Worm (Caenorhabditis elegans) whole organism, dauer: ENCODE measurements around the gene tbcb-1.

Experiments used
- unc-62 ChIP-seq: sonication (generic microtip); optimal IDR thresholded peaks from 2 replicates; lab custom pipeline; 2017; ENCODE audit warnings: missing biosample characterization, missing genetic modification reagents, missing genetic modification characterization

tbcb-1 gene

ce11 chrV:13580696-13581095 is 11.2 kb upstream of the tbcb-1 start, which contains the start of gene C50B8.5:
Gene C50B8.5 (plus strand): TSS chrV:13580968.
- no peak for TF ChIP-seq unc-62

- TF ChIP-seq unc-62, result no peak
Observed at ce11 chrV:13584484-13584883, 7.4 kb upstream of the tbcb-1 start, which contains the start of gene F53F4.1. Gene F53F4.1 (plus strand): TSS chrV:13584784.

DNA sequence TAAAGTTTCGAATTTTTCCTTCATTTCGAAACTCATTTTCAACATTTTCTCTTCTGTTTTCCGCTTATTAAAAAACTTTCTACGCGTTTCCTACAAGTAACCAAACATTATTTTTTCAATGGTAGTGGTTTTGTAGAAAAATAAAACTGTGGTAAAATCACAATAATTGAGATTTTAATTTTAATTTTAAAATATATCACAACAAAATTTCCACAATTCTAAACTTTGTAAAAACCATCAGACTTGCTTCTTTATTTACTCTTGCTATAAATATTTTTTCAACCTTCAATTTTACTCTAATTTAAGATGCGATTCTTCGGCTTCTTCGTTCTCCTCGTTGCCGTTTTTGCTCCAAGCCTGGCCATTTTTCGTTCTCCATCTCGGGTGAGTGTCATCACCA is 4.0 kb upstream of the tbcb-1 start, which contains the start of gene F53F4.17:
Gene F53F4.17 (plus strand): TSS at position 301 of the 400 bp plus-strand sequence.
- no peak for TF ChIP-seq unc-62

DNA sequence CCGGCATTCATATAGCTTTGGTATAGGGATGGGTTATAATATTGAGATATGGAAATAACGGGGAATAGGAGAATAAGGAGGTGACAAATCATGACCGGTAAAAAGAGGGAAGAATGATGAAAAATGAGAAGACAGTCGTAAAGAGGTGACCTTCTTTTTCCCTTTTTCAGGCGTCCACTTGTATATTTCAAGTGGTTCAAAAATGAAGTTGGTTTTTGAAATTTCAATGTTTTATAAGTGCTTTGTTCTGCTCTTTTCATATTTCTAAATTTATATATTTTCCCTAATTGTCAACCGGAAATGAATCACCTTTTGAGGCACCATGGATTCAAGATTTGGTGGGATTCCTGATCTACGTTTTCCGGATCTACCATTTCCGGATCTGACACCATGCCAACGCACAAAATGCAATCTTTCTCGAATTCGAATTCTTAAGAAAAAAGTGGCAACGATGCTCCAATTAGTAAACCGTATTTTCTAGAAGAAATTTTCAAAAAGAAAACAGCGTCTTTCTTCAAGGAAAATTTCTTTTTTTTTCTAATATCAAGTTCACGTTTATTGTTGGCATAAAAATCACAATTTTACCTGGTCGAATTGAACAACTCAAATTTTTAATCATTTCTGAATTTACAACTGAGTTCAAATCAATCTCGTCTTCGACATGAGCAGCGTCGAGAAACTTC is 2.3 kb upstream of the tbcb-1 start, which contains the start of the genes F53F4.2 and F53F4.18:
Gene F53F4.2 (minus strand): TSS at position 101 of the 683 bp plus-strand sequence.
Gene F53F4.18 (plus strand): TSS at position 633 of the 683 bp plus-strand sequence.
- no peak for TF ChIP-seq unc-62

DNA sequence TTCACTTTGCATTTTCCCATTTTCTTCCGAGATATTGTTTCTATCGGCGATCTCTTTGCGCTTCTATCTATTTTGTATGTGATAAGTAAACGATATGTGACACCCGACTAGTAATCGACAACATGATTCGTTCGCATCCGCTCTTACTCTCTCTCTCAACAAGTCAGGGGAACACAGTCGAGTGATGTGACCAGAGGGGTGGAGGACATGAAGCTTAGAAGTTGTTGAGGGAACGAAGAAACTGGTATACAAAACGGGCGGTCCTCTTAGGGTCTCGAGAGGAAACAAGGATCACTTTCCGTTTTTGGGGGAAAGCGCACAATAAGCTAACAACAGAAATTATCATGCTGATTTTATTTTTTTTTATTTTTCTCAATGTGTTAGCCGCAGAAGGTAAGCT is 1.2 kb downstream of the tbcb-1 start, which contains the start of gene F53F4.4:
Gene F53F4.4 (plus strand): TSS at position 301 of the 400 bp plus-strand sequence.
- TF ChIP-seq unc-62, result no peak

DNA sequence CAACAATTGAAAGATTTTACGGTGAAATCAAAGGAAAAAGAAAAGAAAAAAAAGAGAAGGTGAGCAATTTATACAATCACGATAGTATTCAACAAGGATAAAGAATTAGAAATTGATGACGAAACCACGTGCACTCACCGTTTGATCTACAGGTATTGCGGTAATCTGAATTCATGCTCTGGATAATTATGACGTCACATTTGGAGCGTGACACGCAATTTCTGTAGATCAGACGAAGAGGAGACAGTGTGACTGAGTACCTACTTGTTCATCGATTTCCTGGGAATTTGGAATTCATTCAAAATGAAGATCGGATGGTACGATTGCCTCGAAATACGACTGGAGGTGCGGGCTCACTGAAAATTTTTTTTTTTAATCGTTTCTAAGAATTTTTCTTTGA is 6.4 kb downstream of the tbcb-1 start:
- TF ChIP-seq unc-62, result no peak

- no peak for TF ChIP-seq unc-62
Observed at ce11 chrV:13600882-13601281, 9.0 kb downstream of the tbcb-1 start, which contains the start of gene rdy-2. Gene rdy-2 (minus strand): TSS chrV:13600982.

- TF ChIP-seq unc-62, result no peak
Observed at ce11 chrV:13606651-13607242, 14.8 kb downstream of the tbcb-1 start, which contains the start of gene fmo-4. Gene fmo-4 (minus strand): TSS chrV:13606701.

DNA sequence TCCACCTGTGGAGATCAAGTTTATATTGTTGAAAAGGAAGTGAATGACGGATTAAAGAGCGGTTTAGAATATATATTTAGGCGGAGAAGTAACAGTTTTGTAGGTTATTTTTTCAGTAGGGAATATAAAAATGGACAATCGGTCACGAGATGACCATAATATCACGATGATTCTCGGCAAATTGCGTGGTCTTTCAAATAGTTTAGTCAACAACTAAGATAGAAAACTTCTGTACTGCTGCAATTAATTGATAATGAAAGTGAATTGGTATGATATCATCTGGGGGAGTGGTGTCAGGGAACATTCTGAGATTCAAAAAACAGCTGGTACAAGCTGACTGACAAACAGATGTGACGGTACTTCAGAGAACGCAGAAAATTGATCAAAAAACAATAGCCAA is 16.6 kb downstream of the tbcb-1 start:
- TF ChIP-seq unc-62, result no peak

DNA sequence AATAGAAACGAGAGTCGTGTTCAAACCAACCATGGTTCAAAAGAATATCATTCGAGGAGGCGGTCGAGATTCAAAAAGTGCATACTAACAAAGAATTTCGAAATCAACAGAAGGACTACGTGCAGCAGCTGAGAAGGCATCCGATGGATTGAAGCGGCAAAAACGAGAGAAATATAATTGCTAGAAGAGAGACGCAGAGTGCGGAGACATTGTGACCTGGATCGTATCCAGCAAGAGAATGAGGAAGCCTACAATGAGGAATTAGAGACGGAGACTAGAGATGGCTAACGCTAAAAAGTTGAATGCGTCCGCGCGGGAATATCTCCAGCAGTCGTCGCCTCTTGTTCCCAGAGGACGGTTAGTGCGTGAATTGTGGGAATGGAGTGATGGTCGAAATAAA is 17.9 kb downstream of the tbcb-1 start:
- TF ChIP-seq unc-62, result no peak

ce11 chrV:13611782-13612181 is 19.9 kb downstream of the tbcb-1 start, which contains the start of gene spig-9:
Gene spig-9 (minus strand): TSS chrV:13611882.
- TF ChIP-seq unc-62, result no peak

DNA sequence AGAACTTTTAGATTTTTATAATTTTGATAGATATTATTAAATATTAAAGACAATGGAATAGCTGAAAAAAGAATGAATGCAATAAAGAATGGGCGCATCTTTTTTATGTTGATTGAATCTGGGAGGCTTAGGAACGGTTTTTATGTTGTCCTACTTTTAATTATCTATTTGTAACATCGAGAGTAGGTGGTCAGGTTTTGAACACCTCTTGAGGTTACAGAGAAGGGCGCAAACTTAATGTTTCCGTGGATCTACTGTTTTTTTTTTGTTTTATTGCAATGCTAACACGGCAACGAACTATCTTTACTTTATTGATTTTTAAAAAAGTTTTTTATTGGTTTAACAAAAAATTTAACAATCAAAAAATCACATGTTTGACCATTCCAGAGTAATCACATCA is 21.9 kb downstream of the tbcb-1 start, which contains the start of gene F53F4.7:
Gene F53F4.7 (minus strand): TSS at position 101 of the 400 bp plus-strand sequence.
- no peak for TF ChIP-seq unc-62

- no peak for TF ChIP-seq unc-62
Observed at ce11 chrV:13619752-13620151, 27.8 kb downstream of the tbcb-1 start, which contains the start of gene srd-11. Gene srd-11 (minus strand): TSS chrV:13619852.

DNA sequence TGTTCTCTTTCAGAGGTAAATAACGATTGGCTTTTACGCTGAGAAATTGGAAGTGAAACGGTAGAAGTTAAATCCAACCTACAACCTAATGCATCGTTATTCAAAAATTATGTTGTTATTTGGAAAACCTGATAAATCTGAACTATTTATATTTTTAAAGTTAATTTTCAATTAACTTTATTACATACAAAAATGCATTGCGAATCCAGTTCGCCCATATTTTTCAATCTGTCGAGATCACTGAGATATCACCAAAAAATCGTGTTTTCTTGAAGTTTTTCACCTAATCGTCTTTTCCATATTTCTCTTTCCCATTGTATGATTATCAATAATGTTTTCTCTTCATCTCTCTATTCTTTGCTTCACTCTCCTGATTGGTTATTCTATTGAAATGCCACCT is 28.8 kb downstream of the tbcb-1 start, which contains the start of gene F53F4.15:
Gene F53F4.15 (plus strand): TSS at position 301 of the 400 bp plus-strand sequence.
- TF ChIP-seq unc-62, result no peak

DNA sequence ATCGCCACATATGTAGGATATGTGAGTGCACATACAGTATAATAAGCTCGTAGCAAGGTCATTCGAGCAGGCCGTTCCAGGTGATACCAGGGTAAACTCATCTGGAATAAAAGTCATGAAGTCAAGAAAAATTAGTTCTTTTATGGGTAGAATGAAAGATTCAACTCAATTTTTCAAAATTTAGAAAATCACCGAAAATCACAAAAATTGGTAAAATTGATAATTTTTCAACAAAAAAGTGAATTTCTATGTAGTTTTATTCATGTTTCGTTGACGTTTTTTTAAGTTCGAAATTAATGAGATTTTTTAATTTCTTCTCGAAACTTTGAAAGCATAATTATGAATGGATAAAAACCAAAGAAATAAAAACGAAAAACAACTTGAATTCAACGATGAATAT is 29.8 kb downstream of the tbcb-1 start, which contains the start of gene F53F4.16:
Gene F53F4.16 (minus strand): TSS at position 101 of the 400 bp plus-strand sequence.
- TF ChIP-seq unc-62, result no peak

ce11 chrV:13624424-13624823 is 32.5 kb downstream of the tbcb-1 start, which contains the start of gene F53F4.11:
Gene F53F4.11 (minus strand): TSS chrV:13624524.
- no peak for TF ChIP-seq unc-62

DNA sequence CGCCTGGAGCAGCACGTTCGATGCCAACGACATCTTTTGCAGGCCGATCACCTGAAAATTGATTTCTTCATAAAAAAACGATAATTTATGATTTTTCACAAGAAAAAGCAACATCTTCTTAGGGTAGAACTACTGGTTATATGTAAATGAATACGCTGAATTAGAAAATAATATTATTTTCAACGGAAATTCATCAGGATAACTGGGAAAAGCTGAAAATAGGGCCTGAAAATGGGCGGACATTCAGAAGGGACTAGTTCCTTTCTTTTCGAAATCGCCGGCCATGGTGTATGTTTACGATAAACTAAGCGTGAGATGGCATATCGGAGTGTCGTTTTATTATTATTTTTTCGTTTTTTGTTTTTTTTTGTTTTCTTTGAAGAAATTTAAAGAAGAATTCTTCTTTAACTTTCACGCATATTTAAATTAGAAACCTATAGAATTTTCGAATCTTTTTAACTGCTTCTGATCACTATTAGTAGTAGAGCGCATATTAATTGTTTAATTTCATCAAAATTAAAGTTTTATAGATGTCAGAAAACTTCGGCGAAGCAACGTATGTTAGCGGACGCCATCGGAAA is 33.7 kb downstream of the tbcb-1 start, which contains the start of the genes nduv-2 and F53F4.12:
Gene nduv-2 (minus strand): TSS at position 51 of the 581 bp plus-strand sequence.
Gene F53F4.12 (plus strand): TSS at position 531 of the 581 bp plus-strand sequence.
- TF ChIP-seq unc-62, result no peak
